Fruit fly (Drosophila melanogaster): Measurements from ENCODE around the gene CG16743.

DNA sequence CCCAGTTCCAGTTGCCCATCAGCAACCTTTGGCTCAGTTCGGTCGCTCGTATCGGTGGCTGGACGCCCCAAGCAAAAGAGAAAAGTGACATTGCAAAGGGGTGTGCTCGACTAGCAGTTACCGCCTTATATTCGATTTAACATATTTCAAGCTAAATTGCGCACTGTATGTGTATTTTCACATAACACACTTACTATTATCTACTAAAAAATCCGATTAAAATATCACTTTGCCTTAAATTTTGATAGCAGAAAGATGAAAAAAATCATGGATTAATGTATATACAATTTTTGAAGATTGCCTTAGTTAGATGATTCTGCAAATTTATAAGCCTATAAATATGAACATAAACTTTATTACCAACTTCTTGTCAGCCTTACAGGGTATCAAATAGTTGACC lies 49.5 kb downstream of the CG16743 start:
- no peak for TF ChIP-seq Myc (optimal IDR thresholded peaks at IDR 0.05)
- no peak for TF ChIP-seq HLH106 (tag; optimal IDR thresholded peaks at IDR 0.05)
- no peak for TF ChIP-seq dl (GFP tag; optimal IDR thresholded peaks at IDR 0.05; ENCODE audit: insufficient read depth in 1 of 2, partially characterized antibody in 2 of 2)
- peak; percentile 29 for TF ChIP-seq psq (GFP tag; optimal IDR thresholded peaks at IDR 0.05)
- peak; percentile 41 for TF ChIP-seq OdsH (GFP tag; optimal IDR thresholded peaks at IDR 0.05)
- no peak for TF ChIP-seq Dif (GFP tag; optimal IDR thresholded peaks at IDR 0.05; ENCODE audit: partially characterized antibody)
- no peak for TF ChIP-seq Abd-B (GFP tag; optimal IDR thresholded peaks at IDR 0.05)
- TF ChIP-seq h (GFP tag; optimal IDR thresholded peaks at IDR 0.05), result peak; percentile 24
- no peak for TF ChIP-seq tai (GFP tag; optimal IDR thresholded peaks at IDR 0.05)
- TF ChIP-seq br (GFP tag; optimal IDR thresholded peaks at IDR 0.05), result no peak
- TF ChIP-seq usp (GFP tag; optimal IDR thresholded peaks at IDR 0.05), result no peak
